Fruit fly (Drosophila melanogaster) whole organism, embryonic: ENCODE results near the gene CG13117.
A peak's percentile ranks its signal among the peaks of the same experiment; 100 is the strongest.

Source experiments
- B-H1 ChIP-seq: fragments of 200-800 bp; sonication (Bioruptor generic); IDR thresholded peaks from 3 replicates; pipeline ENCODE4 v1.3.6; 2022; ENCODE audit warnings: missing biosample characterization, missing genetic modification characterization
- CG11456 ChIP-seq: fragments of 200-800 bp; sonication (Bioruptor generic); IDR thresholded peaks from 3 replicates; pipeline ENCODE4 v1.3.6; 2022; ENCODE audit warnings: missing biosample characterization, missing genetic modification characterization
- CG11695 ChIP-seq: fragments of 200-800 bp; sonication (Bioruptor generic); IDR thresholded peaks from 3 replicates; pipeline ENCODE4 v1.3.6; 2022; ENCODE audit warnings: missing biosample characterization, missing genetic modification characterization
- CG12219 ChIP-seq: fragments of 200-800 bp; sonication (Bioruptor generic); optimal IDR thresholded peaks from 3 replicates; lab custom pipeline; 2018; ENCODE audit warnings: missing biosample characterization, mild to moderate bottlenecking, missing genetic modification characterization
- CG14965 ChIP-seq: fragments of 200-800 bp; sonication (Bioruptor generic); optimal IDR thresholded peaks from 2 replicates; lab custom pipeline; 2016; ENCODE audit warnings: missing biosample characterization, missing genetic modification characterization, borderline replicate concordance
- CG1603 ChIP-seq: fragments of 200-800 bp; sonication (Bioruptor generic); optimal IDR thresholded peaks from 2 replicates; lab custom pipeline; 2019; ENCODE audit warnings: missing biosample characterization, mild to moderate bottlenecking, missing genetic modification characterization, moderate library complexity
- CG1647 ChIP-seq: fragments of 200-800 bp; sonication (Bioruptor generic); optimal IDR thresholded peaks from 3 replicates; lab custom pipeline; 2016; ENCODE audit warnings: missing biosample characterization, missing genetic modification characterization
- CG18619 ChIP-seq: fragments of 200-800 bp; sonication (Bioruptor generic); optimal IDR thresholded peaks from 3 replicates; lab custom pipeline; 2017; ENCODE audit warnings: missing biosample characterization, mild to moderate bottlenecking, missing genetic modification characterization
- CG30020 ChIP-seq: fragments of 200-800 bp; optimal IDR thresholded peaks from 2 replicates; lab custom pipeline; 2019; ENCODE audit warnings: missing biosample characterization, mild to moderate bottlenecking, missing genetic modification characterization, moderate library complexity
- CG30431 ChIP-seq: fragments of 200-800 bp; sonication (Bioruptor generic); optimal IDR thresholded peaks from 2 replicates; lab custom pipeline; 2017; ENCODE audit warnings: missing biosample characterization, missing genetic modification characterization
- CG32532 ChIP-seq: fragments of 200-800 bp; sonication (Bioruptor generic); IDR thresholded peaks from 2 replicates; pipeline ENCODE4 v1.3.6; 2022; ENCODE audit warnings: missing biosample characterization, missing genetic modification characterization
- CG34376 ChIP-seq: fragments of 200-800 bp; sonication (Bioruptor generic); optimal IDR thresholded peaks from 2 replicates; lab custom pipeline; 2018; ENCODE audit warnings: missing biosample characterization, mild to moderate bottlenecking, missing genetic modification characterization
- CG4282 ChIP-seq: fragments of 200-800 bp; sonication (Bioruptor generic); optimal IDR thresholded peaks from 2 replicates; lab custom pipeline; 2016; ENCODE audit warnings: missing biosample characterization, missing genetic modification characterization
- CG4854 ChIP-seq: fragments of 200-800 bp; sonication (Bioruptor generic); optimal IDR thresholded peaks from 2 replicates; lab custom pipeline; 2016; ENCODE audit warnings: missing biosample characterization, missing genetic modification characterization, inconsistent platforms
- CG6272 ChIP-seq: fragments of 200-800 bp; sonication (Bioruptor generic); IDR thresholded peaks from 2 replicates; pipeline ENCODE4 v1.3.6; 2022; ENCODE audit warnings: missing biosample characterization, missing genetic modification characterization
- CG8388 ChIP-seq: fragments of 200-800 bp; sonication (Bioruptor generic); optimal IDR thresholded peaks from 2 replicates; lab custom pipeline; 2019; ENCODE audit warnings: missing biosample characterization, mild to moderate bottlenecking, missing genetic modification characterization, moderate library complexity
- CG9215 ChIP-seq: fragments of 200-800 bp; sonication (Bioruptor generic); IDR thresholded peaks from 2 replicates; pipeline ENCODE4 v1.3.6; 2022; ENCODE audit warnings: missing biosample characterization, missing genetic modification characterization
- CG9437 ChIP-seq: fragments of 200-800 bp; sonication (Bioruptor generic); optimal IDR thresholded peaks from 2 replicates; lab custom pipeline; 2018; ENCODE audit warnings: missing biosample characterization, mild to moderate bottlenecking, missing genetic modification characterization
- CrebB ChIP-seq: fragments of 200-800 bp; sonication (Bioruptor generic); optimal IDR thresholded peaks from 3 replicates; lab custom pipeline; 2018; ENCODE audit warnings: missing biosample characterization, mild to moderate bottlenecking, missing genetic modification characterization
- Ets65A ChIP-seq: fragments of 200-800 bp; sonication (Bioruptor generic); peaks from one replicate; lab custom pipeline; 2016; ENCODE audit warnings: missing biosample characterization, missing genetic modification characterization
- Fer2 ChIP-seq: fragments of 200-800 bp; sonication (Bioruptor generic); optimal IDR thresholded peaks from 2 replicates; lab custom pipeline; 2018; ENCODE audit warnings: missing biosample characterization, mild to moderate bottlenecking, missing genetic modification characterization, moderate library complexity
- Fer3 ChIP-seq: fragments of 200-800 bp; sonication (Bioruptor generic); optimal IDR thresholded peaks from 2 replicates; lab custom pipeline; 2018; ENCODE audit warnings: missing biosample characterization, mild to moderate bottlenecking, missing genetic modification characterization, moderate library complexity
- H2.0 ChIP-seq: fragments of 200-800 bp; sonication (Bioruptor generic); IDR thresholded peaks from 2 replicates; pipeline ENCODE4 v1.3.6; 2022; ENCODE audit warnings: missing biosample characterization, missing genetic modification characterization
- Hey ChIP-seq: fragments of 200-800 bp; sonication (Bioruptor generic); optimal IDR thresholded peaks from 3 replicates; lab custom pipeline; 2018; ENCODE audit warnings: missing biosample characterization, mild to moderate bottlenecking, missing genetic modification characterization
- Meics ChIP-seq: fragments of 200-800 bp; sonication (Bioruptor generic); optimal IDR thresholded peaks from 2 replicates; lab custom pipeline; 2017; ENCODE audit warnings: missing biosample characterization, mild to moderate bottlenecking, missing genetic modification characterization
- NC2β ChIP-seq: fragments of 200-800 bp; sonication (Bioruptor generic); optimal IDR thresholded peaks from 2 replicates; lab custom pipeline; 2016; ENCODE audit warnings: missing biosample characterization, missing genetic modification characterization
- NK7.1 ChIP-seq: fragments of 200-800 bp; sonication (Bioruptor generic); optimal IDR thresholded peaks from 3 replicates; lab custom pipeline; 2016; ENCODE audit warnings: missing biosample characterization, missing genetic modification characterization
- Nf-YB ChIP-seq: fragments of 200-800 bp; sonication (Bioruptor generic); optimal IDR thresholded peaks from 3 replicates; lab custom pipeline; 2019; ENCODE audit warnings: missing biosample characterization, mild to moderate bottlenecking, missing genetic modification characterization, moderate library complexity
- Oli ChIP-seq: fragments of 200-800 bp; sonication (Bioruptor generic); optimal IDR thresholded peaks from 2 replicates; lab custom pipeline; 2018; ENCODE audit warnings: missing biosample characterization, mild to moderate bottlenecking, missing genetic modification characterization, moderate library complexity
- Side ChIP-seq: fragments of 200-800 bp; sonication (Bioruptor generic); optimal IDR thresholded peaks from 2 replicates; lab custom pipeline; 2016; ENCODE audit warnings: missing biosample characterization, missing genetic modification characterization
- TFAM ChIP-seq: fragments of 200-800 bp; sonication (Bioruptor generic); optimal IDR thresholded peaks from 2 replicates; lab custom pipeline; 2017; ENCODE audit warnings: missing biosample characterization, missing genetic modification characterization, inconsistent platforms
- Vsx1 ChIP-seq: fragments of 200-800 bp; sonication (Bioruptor generic); optimal IDR thresholded peaks from 2 replicates; lab custom pipeline; 2017; ENCODE audit warnings: missing biosample characterization, mild to moderate bottlenecking, missing genetic modification characterization, missing genetic modification reagents
- Xbp1 ChIP-seq: fragments of 200-800 bp; sonication (Bioruptor generic); optimal IDR thresholded peaks from 3 replicates; lab custom pipeline; 2016; ENCODE audit warnings: missing biosample characterization, mild to moderate bottlenecking, missing genetic modification characterization
- chinmo ChIP-seq: fragments of 200-800 bp; sonication (Bioruptor generic); IDR thresholded peaks from 4 replicates; pipeline ENCODE4 v1.3.6; 2022; ENCODE audit warnings: missing biosample characterization, missing genetic modification characterization; ENCODE audit not compliant: partially characterized antibody
- chn ChIP-seq: fragments of 200-800 bp; sonication (Bioruptor generic); optimal IDR thresholded peaks from 2 replicates; lab custom pipeline; 2016; ENCODE audit warnings: missing biosample characterization, missing genetic modification characterization
- ci ChIP-seq: fragments of 200-800 bp; sonication (Bioruptor generic); IDR thresholded peaks from 3 replicates; pipeline ENCODE4 v1.3.6; 2022; ENCODE audit warnings: missing biosample characterization, missing genetic modification characterization
- corto ChIP-seq: fragments of 200-800 bp; sonication (Bioruptor generic); optimal IDR thresholded peaks from 2 replicates; lab custom pipeline; 2016; ENCODE audit warnings: missing biosample characterization, mild to moderate bottlenecking, missing genetic modification characterization, moderate library complexity
- dpn ChIP-seq, 2 experiments: fragments of 200-800 bp; sonication (Bioruptor generic); optimal IDR thresholded peaks; 3 replicates each; lab custom pipeline; 2016; ENCODE audit warnings: missing biosample characterization in 2 of 2, missing genetic modification characterization in 2 of 2
- hb ChIP-seq: fragments of 200-800 bp; sonication (Bioruptor generic); IDR thresholded peaks from 3 replicates; pipeline ENCODE4 v1.3.6; 2022; ENCODE audit warnings: missing biosample characterization, missing genetic modification characterization; ENCODE audit not compliant: partially characterized antibody
- jigr1 ChIP-seq: fragments of 200-800 bp; sonication (Bioruptor generic); IDR thresholded peaks from 3 replicates; pipeline ENCODE4 v1.3.6; 2022; ENCODE audit warnings: missing biosample characterization, missing genetic modification characterization
- klu ChIP-seq: fragments of 200-800 bp; sonication (Bioruptor generic); IDR thresholded peaks from 2 replicates; pipeline ENCODE4 v1.3.6; 2022; ENCODE audit warnings: missing biosample characterization, missing genetic modification characterization
- kni ChIP-seq: fragments of 200-800 bp; sonication (Bioruptor generic); optimal IDR thresholded peaks from 3 replicates; lab custom pipeline; 2017; ENCODE audit warnings: mild to moderate bottlenecking, missing biosample characterization, missing genetic modification reagents, missing genetic modification characterization
- lilli ChIP-seq: fragments of 200-800 bp; sonication (Bioruptor generic); optimal IDR thresholded peaks from 3 replicates; lab custom pipeline; 2016; ENCODE audit warnings: missing biosample characterization, missing genetic modification characterization
- org-1 ChIP-seq: fragments of 200-800 bp; sonication (Bioruptor generic); optimal IDR thresholded peaks from 2 replicates; lab custom pipeline; 2017; ENCODE audit warnings: missing biosample characterization, missing genetic modification characterization
- p53 ChIP-seq: fragments of 200-800 bp; sonication (Bioruptor generic); optimal IDR thresholded peaks from 2 replicates; lab custom pipeline; 2016; ENCODE audit warnings: missing biosample characterization, missing genetic modification characterization
- pb ChIP-seq: fragments of 200-800 bp; sonication (Bioruptor generic); optimal IDR thresholded peaks from 3 replicates; lab custom pipeline; 2016; ENCODE audit warnings: missing biosample characterization, missing genetic modification characterization
- sens ChIP-seq: fragments of 200-800 bp; sonication (Bioruptor generic); peaks from one replicate; lab custom pipeline; 2016; ENCODE audit warnings: missing biosample characterization, missing genetic modification characterization
- sisA ChIP-seq: fragments of 200-800 bp; sonication (Bioruptor generic); IDR thresholded peaks from 2 replicates; pipeline ENCODE4 v1.3.6; 2022; ENCODE audit warnings: missing biosample characterization, missing genetic modification characterization
- tx ChIP-seq: fragments of 200-800 bp; sonication (Bioruptor generic); optimal IDR thresholded peaks from 2 replicates; lab custom pipeline; 2016; ENCODE audit warnings: missing biosample characterization, missing genetic modification characterization

The CG13117 gene

dm6 chr2L:9757990-9758814, 21.8 kb downstream of the CG13117 start, which contains the start of gene zf30C (continued):
- TF ChIP-seq CG9437 (GFP tag; lab: Kevin White, UChicago) (peak; percentile 57), Side (GFP tag; lab: Kevin White, UChicago) (peak; percentile 91), jigr1 (GFP tag; lab: Robert Waterston, UW) (peak; percentile 74; the same call in 1 of the 3 replicates), Vsx1 (GFP tag; lab: Kevin White, UChicago) (peak; percentile 25), hb (GFP tag; lab: Robert Waterston, UW) (no peak), chn (GFP tag; lab: Kevin White, UChicago) (peak; percentile 95), CG6272 (peak; percentile 87), CG1647 (GFP tag; lab: Kevin White, UChicago) (peak; percentile 77), Nf-YB (GFP tag; lab: Kevin White, UChicago) (peak; percentile 33), H2.0 (peak; percentile 82), CG34376 (GFP tag; lab: Kevin White, UChicago) (peak; percentile 28), CG30431 (GFP tag; lab: Kevin White, UChicago) (peak; percentile 78), tx (GFP tag; lab: Kevin White, UChicago) (peak; percentile 90), kni (GFP tag; lab: Kevin White, UChicago) (no peak), CG9215 (peak; percentile 84), Fer2 (tag; lab: Kevin White, UChicago) (peak; percentile 59), p53 (peak; percentile 77), pb (GFP tag; lab: Kevin White, UChicago) (peak; percentile 87), klu (GFP tag; lab: Robert Waterston, UW) (peak; percentile 78), sisA (GFP tag; lab: Robert Waterston, UW) (peak; percentile 92), CG18619 (GFP tag; lab: Kevin White, UChicago) (peak; percentile 80), CG11456 (GFP tag; lab: Robert Waterston, UW) (peak; percentile 93), Hey (tag; lab: Kevin White, UChicago) (peak; percentile 28), sens (GFP tag; lab: Kevin White, UChicago) (peak; percentile 97), CG14965 (GFP tag; lab: Kevin White, UChicago) (peak; percentile 31), CrebB (tag; lab: Kevin White, UChicago) (peak; percentile 61), Ets65A (GFP tag; lab: Kevin White, UChicago) (peak; percentile 98), ci (peak; percentile 95), corto (GFP tag; lab: Kevin White, UChicago) (peak; percentile 30), Oli (peak; percentile 72), NK7.1 (GFP tag; lab: Kevin White, UChicago) (peak; percentile 85), CG4854 (GFP tag; lab: Kevin White, UChicago) (peak; percentile 76), NC2β (peak; percentile 87), Meics (GFP tag; lab: Kevin White, UChicago) (peak; percentile 81), CG30020 (tag; lab: Kevin White, UChicago) (peak; percentile 37), CG8388 (GFP tag; lab: Kevin White, UChicago) (peak; percentile 65), lilli (GFP tag; lab: Kevin White, UChicago) (peak; percentile 97), CG12219 (GFP tag; lab: Kevin White, UChicago) (peak; percentile 48), CG4282 (GFP tag; lab: Kevin White, UChicago) (peak; percentile 83), CG1603 (peak; percentile 75), org-1 (GFP tag; lab: Kevin White, UChicago) (peak; percentile 42), CG32532 (GFP tag; lab: Robert Waterston, UW) (peak; percentile 91), chinmo (0 out of 4 replicates have a peak, but pooled peaks have one; percentile 22), dpn (GFP tag; optimal IDR thresholded peaks at IDR 0.05; lab: Kevin White, UChicago) (peak; percentile 90 to 93), Fer3 (tag; lab: Kevin White, UChicago) (peak; percentile 75), Xbp1 (peak; percentile 94), CG11695 (peak; percentile 63; the same call in 2 of the 3 replicates), B-H1 (peak; percentile 79), TFAM (GFP tag; lab: Kevin White, UChicago) (no peak)
